Worm (Caenorhabditis elegans): Measurements from ENCODE around the gene dnj-25.

DNA sequence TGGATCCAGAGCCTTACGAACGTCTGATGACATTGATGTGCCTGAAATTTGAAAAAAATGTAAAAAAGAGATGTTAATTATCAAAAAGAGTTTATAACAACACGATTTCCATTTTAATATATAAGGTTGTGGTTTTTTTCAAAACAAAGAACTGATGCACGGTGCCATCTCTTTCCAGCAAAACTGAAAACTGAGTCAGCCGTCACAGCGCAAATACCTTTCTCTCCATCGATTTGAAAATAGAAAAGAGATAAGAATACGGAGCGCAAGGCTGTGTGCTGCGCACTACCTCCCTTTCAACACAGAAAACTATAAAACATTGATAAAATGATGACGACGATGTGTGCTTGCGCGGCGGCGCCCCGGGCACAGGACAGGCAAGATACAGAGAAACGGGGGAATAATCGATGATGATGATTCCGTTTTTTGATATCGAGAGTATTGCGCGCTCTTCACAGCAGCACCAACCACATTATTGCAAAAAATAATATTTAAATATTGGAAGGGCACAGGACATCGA, 48.3 kb upstream of the dnj-25 start, which contains the start of gene Y44A6D.3:
- TF ChIP-seq dao-5 (tag; optimal IDR thresholded peaks at IDR 0.05) (no peak), him-1 (tag; optimal IDR thresholded peaks at IDR 0.05) (no peak)

All from whole organism, L4/young adult.